Worm (Caenorhabditis elegans): ENCODE measurements around the gene Y116F11B.8.

Y116F11B.8 gene

DNA sequence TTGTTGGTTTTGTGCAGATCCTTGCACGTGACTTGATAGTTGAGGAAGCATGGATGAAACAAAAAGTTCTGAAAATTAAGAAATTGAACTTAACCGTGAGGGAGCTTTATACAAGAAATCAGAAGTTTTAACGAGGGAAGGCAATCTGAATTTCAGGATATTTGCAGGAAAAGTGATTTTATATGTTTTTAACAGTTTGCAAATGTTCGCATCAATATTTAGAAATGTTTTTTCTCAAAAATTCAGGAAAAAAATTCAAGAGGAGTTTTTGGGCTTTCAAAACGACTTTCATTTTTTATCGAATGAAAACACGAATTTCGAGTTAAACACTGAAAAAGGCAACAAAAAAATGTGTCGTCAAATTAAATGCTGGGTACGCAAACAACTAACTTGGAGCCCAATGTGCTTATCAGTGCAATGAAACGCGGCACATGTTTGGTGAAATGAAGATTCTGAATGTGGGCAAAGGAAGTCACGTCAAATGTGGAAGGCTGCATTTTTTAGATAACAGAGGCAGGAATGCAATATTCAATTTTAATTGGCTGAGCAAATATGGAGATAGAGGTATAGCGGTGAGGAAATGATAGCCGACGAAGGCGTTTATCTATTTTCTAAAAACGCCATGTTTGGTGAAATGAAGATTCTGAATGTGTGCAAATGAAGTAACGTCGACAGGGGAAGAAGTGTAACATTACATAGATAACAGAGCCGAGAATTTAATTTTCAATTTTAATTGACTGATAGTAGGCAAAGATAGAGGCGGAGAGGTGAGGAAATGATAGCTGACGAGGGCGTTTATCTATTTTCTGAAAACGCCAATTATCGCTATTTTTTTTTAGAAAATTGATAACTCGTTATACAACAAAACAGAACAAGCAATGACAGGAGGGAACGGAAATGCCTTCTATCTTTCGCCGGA, 11.2 kb upstream of the Y116F11B.8 start, which contains the start of gene Y116F11B.6:
Gene Y116F11B.6 (minus strand): TSS at position 51 of the 919 bp plus-strand sequence.
- TF ChIP-seq lag-1 (GFP tag; IDR thresholded peaks at IDR 0.05) (no peak), nhr-80 (tag; optimal IDR thresholded peaks at IDR 0.05) (peak; percentile 53)

DNA sequence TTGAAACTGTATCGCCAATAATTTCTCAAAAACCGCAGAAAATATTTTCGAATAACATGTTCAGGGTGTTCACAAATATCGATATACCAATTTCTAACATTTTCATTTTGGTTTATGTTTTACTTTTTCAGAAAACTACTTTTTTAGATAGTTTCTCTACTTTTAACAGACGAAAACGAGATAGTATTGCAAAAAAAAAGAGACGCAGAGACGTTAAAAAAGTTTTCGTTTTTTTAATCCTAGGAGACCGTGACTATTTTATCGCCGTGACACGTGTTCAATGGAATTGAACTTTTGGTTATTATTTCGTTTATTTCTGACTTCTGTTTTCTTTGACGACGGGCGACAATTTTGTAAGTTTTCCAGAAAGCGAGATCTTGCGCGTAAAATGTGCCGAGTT, 9.4 kb upstream of the Y116F11B.8 start, which contains the start of gene Y116F11B.7:
Gene Y116F11B.7 (plus strand): TSS at position 301 of the 400 bp plus-strand sequence.
- TF ChIP-seq unc-130 (GFP tag; optimal IDR thresholded peaks at IDR 0.05) (no peak), fkh-3 (tag; optimal IDR thresholded peaks at IDR 0.05) (no peak)

DNA sequence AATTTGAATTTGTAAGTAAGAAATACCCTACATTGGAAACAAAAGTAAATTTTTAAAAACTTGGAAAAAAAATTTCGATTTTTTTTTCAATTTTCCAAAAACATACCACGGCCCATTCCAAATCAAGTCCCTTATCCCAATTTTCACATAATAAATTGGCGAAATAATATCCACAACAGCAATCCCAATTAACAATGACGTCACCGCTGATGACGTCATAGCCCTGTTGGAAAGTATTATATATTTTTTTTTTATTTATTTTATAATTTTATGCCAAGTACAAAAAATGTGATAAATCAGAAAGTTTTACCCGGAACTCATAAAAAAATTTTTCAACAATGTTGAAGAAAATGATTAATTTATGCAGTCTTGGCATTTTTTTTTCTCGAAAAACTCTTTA, 3.8 kb upstream of the Y116F11B.8 start:
- TF ChIP-seq ztf-28 (GFP tag; IDR thresholded peaks at IDR 0.05) (no peak), egl-18 (GFP tag; IDR thresholded peaks at IDR 0.05) (no peak)

DNA sequence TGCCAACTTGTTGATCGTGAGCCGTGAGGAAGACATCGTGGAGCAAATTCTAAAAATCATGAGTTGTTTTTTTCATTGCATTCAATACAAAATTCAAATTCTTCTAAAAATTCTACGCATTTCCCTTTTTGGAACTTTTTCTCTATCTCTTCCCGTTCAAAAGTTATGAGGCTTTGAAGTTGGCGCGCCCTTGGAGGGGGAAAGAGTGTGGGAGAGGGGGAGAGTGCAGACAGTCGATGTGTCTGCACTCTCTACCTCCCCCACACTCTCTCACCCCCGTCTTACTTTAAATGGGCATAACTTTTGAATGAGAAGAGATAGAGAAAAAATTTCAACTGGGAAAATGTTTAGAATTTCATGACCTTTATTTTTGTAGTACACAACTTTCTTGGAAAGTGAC, 1.1 kb upstream of the Y116F11B.8 start:
- TF ChIP-seq ceh-58 (GFP tag; IDR thresholded peaks at IDR 0.05) (0 out of 2 replicates have a peak, but pooled peaks have one; percentile 80), egl-44 (GFP tag; IDR thresholded peaks at IDR 0.05) (no peak), ceh-91 (GFP tag; IDR thresholded peaks at IDR 0.05) (no peak), T07F8.4 (tag; optimal IDR thresholded peaks at IDR 0.05) (no peak), bed-1 (GFP tag; IDR thresholded peaks at IDR 0.05) (no peak), B0035.1 (tag; optimal IDR thresholded peaks at IDR 0.05) (no peak), let-526 (GFP tag; IDR thresholded peaks at IDR 0.05) (no peak), nhr-27 (tag; optimal IDR thresholded peaks at IDR 0.05) (no peak), xnd-1 (tag; optimal IDR thresholded peaks at IDR 0.05) (no peak), ztf-26 (tag; optimal IDR thresholded peaks at IDR 0.05) (no peak), pha-4 (tag; optimal IDR thresholded peaks at IDR 0.05) (no peak), hmg-1.2 (GFP tag; IDR thresholded peaks at IDR 0.05) (peak; percentile 62), ama-1 (optimal IDR thresholded peaks at IDR 0.05) (no peak), ama-1 (GFP tag; optimal IDR thresholded peaks at IDR 0.05) (no peak), lin-54 (GFP tag; optimal IDR thresholded peaks at IDR 0.05) (no peak), lsy-27 (tag; optimal IDR thresholded peaks at IDR 0.05; ENCODE audit: borderline replicate concordance, insufficient read depth) (no peak), egrh-3 (GFP tag; IDR thresholded peaks at IDR 0.05) (0 out of 2 replicates have a peak, but pooled peaks have one; percentile 7)

DNA sequence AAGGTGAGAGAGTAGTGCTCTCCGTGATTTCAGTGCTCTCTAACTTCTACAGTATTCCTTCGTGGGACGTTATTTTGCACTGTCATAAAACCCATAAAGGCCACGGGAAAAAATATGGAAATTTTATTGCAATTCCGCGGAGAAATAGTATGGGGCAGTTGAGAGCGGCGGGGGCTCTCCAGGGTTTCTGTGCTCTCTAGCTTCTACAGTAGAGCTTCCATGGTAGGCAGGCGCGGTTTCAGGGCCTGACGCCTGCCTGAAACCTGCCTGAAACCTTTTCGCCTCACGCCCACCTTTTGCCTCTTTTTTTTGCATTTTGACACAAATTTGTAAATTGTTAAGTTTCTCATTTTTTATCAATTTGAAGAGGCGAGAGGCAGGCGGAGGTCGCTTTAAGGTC, 501 bp upstream of the Y116F11B.8 start:
- no peak for TF ChIP-seq ztf-3 (GFP tag; optimal IDR thresholded peaks at IDR 0.05)
- no peak for TF ChIP-seq mes-4 (tag; optimal IDR thresholded peaks at IDR 0.05)
- no peak for TF ChIP-seq akir-1 (GFP tag; optimal IDR thresholded peaks at IDR 0.05)
- peak; percentile 59; the same call in 1 of the 2 replicates for TF ChIP-seq zfh-2 (GFP tag; conservative IDR thresholded peaks at IDR 0.05)

DNA sequence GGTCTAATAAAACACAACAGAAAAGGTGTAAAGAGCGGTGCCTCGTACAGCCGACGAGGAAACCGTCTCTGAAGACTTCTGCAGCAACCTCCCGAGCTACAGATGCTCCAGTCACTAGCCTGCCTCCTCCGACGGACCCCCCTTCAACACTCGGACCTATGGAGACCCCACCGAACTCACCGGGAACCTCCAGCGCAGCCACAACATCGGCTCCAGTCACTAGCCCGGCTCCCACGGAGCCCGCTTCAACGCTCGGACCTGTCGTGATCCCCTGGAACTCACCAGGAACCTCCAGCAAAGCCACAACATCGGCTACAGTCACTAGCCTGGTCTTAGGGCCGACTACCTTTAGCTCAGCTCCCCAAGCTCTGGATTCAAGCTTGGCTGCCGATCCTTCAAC, 2.8 kb downstream of the Y116F11B.8 start:
- TF ChIP-seq egrh-3 (GFP tag; IDR thresholded peaks at IDR 0.05) (peak; percentile 81), F10E7.11 (tag; optimal IDR thresholded peaks at IDR 0.05) (no peak)

DNA sequence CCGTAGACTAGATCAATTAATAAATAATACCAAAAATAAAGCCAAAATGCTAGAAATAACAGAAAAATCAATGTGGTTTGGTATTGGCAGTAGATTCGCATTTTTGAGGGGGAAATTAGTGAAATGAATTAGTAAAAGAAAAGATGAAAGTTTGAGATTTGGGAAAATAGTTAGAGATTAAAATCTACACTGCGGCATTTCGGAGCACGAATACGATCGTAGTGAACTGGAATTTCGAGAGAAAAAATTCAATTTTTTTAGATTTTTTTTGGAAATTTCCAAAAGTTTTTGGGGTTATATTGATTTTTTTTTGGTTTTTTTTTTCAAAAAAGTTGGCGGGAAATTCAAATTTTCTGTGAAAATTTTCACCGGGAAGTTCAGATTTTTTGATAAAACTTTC, 10.4 kb downstream of the Y116F11B.8 start, which contains the start of gene Y116F11B.9:
Gene Y116F11B.9 (minus strand): TSS at position 101 of the 400 bp plus-strand sequence.
- no peak for TF ChIP-seq cebp-2 (GFP tag; IDR thresholded peaks at IDR 0.05)
- no peak for TF ChIP-seq F55B11.4 (tag; optimal IDR thresholded peaks at IDR 0.05; ENCODE audit: borderline replicate concordance, insufficient read depth)
- TF ChIP-seq mcd-1 (GFP tag; IDR thresholded peaks at IDR 0.05): no peak
- TF ChIP-seq unc-62 (GFP tag; optimal IDR thresholded peaks at IDR 0.05): no peak
- TF ChIP-seq egl-18 (GFP tag; IDR thresholded peaks at IDR 0.05): no peak
- TF ChIP-seq fkh-3 (tag; optimal IDR thresholded peaks at IDR 0.05): no peak
- TF ChIP-seq snpc-1.3 (tag; optimal IDR thresholded peaks at IDR 0.05; ENCODE audit: insufficient read depth): no peak
- TF ChIP-seq ZK185.1 (tag; optimal IDR thresholded peaks at IDR 0.05; ENCODE audit: poor library complexity, severe bottlenecking): no peak
- TF ChIP-seq madf-6 (GFP tag; IDR thresholded peaks at IDR 0.05): no peak
- no peak for TF ChIP-seq ceh-79 (tag; optimal IDR thresholded peaks at IDR 0.05)
- TF ChIP-seq ccch-3 (GFP tag; optimal IDR thresholded peaks at IDR 0.05): no peak
- no peak for TF ChIP-seq lin-40 (tag; optimal IDR thresholded peaks at IDR 0.05)
